Worm (Caenorhabditis elegans): ENCODE measurements around the gene erd-2.1.

The erd-2.1 gene

DNA sequence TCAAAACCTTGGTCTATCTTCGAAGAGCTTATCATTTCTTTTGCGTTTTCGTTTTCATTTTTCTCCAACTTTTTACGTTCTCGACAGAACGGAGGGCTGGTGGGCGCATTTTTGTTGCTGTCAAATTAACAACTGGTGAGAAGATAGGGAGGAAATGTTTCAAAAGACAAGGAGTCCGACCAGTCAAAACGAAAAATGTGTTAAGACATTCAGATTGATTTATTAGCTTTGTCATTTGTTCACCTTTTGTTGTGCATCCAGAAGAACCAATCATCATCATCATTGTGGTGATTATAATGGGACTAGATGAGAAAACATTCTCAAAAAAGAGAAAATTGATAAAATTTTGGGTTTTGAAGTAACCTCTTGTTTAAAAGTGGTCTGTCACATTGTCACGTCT lies 28.5 kb downstream of the erd-2.1 start (continued):
- no peak for TF ChIP-seq mdl-1 (tag; optimal IDR thresholded peaks at IDR 0.05)

- TF ChIP-seq mdt-29 (GFP tag; IDR thresholded peaks at IDR 0.05) (no peak), dve-1 (tag; optimal IDR thresholded peaks at IDR 0.05; ENCODE audit: insufficient read depth) (peak; percentile 11), lir-3 (tag; optimal IDR thresholded peaks at IDR 0.05) (no peak), unc-62 (GFP tag; optimal IDR thresholded peaks at IDR 0.05 in 1 of 2) (no peak), unc-62 (tag; optimal IDR thresholded peaks at IDR 0.05) (no peak), lin-29 (GFP tag; IDR thresholded peaks at IDR 0.05) (0 out of 2 replicates have a peak, but pooled peaks have one; percentile 12), dmd-6 (GFP tag; IDR thresholded peaks at IDR 0.05) (peak; percentile 38), hlh-11 (tag; optimal IDR thresholded peaks at IDR 0.05) (no peak), Y75B8A.6 (GFP tag; IDR thresholded peaks at IDR 0.05) (0 out of 2 replicates have a peak, but pooled peaks have one; percentile 51), vab-7 (GFP tag; IDR thresholded peaks at IDR 0.05) (0 out of 2 replicates have a peak, but pooled peaks have one; percentile 48), pha-4 (GFP tag; IDR thresholded peaks at IDR 0.05) (peak; percentile 69; the same call in 1 of the 2 replicates), pha-4 (tag; optimal IDR thresholded peaks at IDR 0.05) (no peak), lin-1 (GFP tag; IDR thresholded peaks at IDR 0.05) (peak; percentile 54; the same call in 1 of the 2 replicates), snpc-1.2 (GFP tag; IDR thresholded peaks at IDR 0.05) (peak; percentile 69), zag-1 (tag; optimal IDR thresholded peaks at IDR 0.05) (no peak), attf-4 (tag; optimal IDR thresholded peaks at IDR 0.05) (no peak), fkh-10 (GFP tag; optimal IDR thresholded peaks at IDR 0.05) (no peak), daf-16 (GFP tag; optimal IDR thresholded peaks at IDR 0.05) (peak; percentile 9 to 69), daf-16 (tag; optimal IDR thresholded peaks at IDR 0.05) (peak; percentile 67), F26F4.8 (GFP tag; conservative IDR thresholded peaks at IDR 0.05) (peak; percentile 75), nhr-237 (tag; optimal IDR thresholded peaks at IDR 0.05) (no peak), T20F7.1 (GFP tag; optimal IDR thresholded peaks at IDR 0.05) (no peak), F49E8.2 (tag; optimal IDR thresholded peaks at IDR 0.05; ENCODE audit: borderline replicate concordance) (peak; percentile 4), hlh-30 (tag; optimal IDR thresholded peaks at IDR 0.05; ENCODE audit: insufficient read depth) (peak; percentile 8), arid-1 (GFP tag; conservative IDR thresholded peaks at IDR 0.05) (no peak), madf-9 (GFP tag; conservative IDR thresholded peaks at IDR 0.05) (peak; percentile 61; the same call in 1 of the 2 replicates), ctbp-1 (GFP tag; IDR thresholded peaks at IDR 0.05) (no peak), tra-1 (GFP tag; IDR thresholded peaks at IDR 0.05) (0 out of 2 replicates have a peak, but pooled peaks have one; percentile 43), mep-1 (tag; optimal IDR thresholded peaks at IDR 0.05) (no peak), hmg-1.1 (GFP tag; IDR thresholded peaks at IDR 0.05) (peak; percentile 31; the same call in 1 of the 2 replicates), unc-39 (tag; optimal IDR thresholded peaks at IDR 0.05) (no peak), sdz-12 (GFP tag; optimal IDR thresholded peaks at IDR 0.05) (no peak), ztf-7 (tag; optimal IDR thresholded peaks at IDR 0.05) (peak; percentile 37), spr-3 (GFP tag; optimal IDR thresholded peaks at IDR 0.05) (no peak), ZK337.2 (GFP tag; IDR thresholded peaks at IDR 0.05) (0 out of 2 replicates have a peak, but pooled peaks have one; percentile 44), Y105C5A.15 (GFP tag; IDR thresholded peaks at IDR 0.05) (0 out of 2 replicates have a peak, but pooled peaks have one; percentile 38), daf-19 (GFP tag; conservative IDR thresholded peaks at IDR 0.05) (0 out of 2 replicates have a peak, but pooled peaks have one; percentile 50), lim-7 (GFP tag; IDR thresholded peaks at IDR 0.05) (peak; percentile 79), nhr-48 (tag; optimal IDR thresholded peaks at IDR 0.05) (peak; percentile 37), mxl-2 (GFP tag; conservative IDR thresholded peaks at IDR 0.05) (0 out of 2 replicates have a peak, but pooled peaks have one; percentile 35)
Observed at ce11 chrX:10124338-10124737, 34.3 kb downstream of the erd-2.1 start.

Measured in whole organism, L4 larva.